Worm (Caenorhabditis elegans) whole organism, L3 larva: ENCODE measurements around the gene gsto-2.

Experiments
- R02D3.7 ChIP-seq: fragments of 150-350 bp; optimal IDR thresholded peaks from 2 replicates; lab custom pipeline; 2014; ENCODE audit warnings: missing biosample characterization, missing genetic modification characterization
- ZK546.5 ChIP-seq: sonication (generic microtip); optimal IDR thresholded peaks from 2 replicates; lab custom pipeline; 2017; ENCODE audit warnings: missing biosample characterization, missing genetic modification characterization
- aly-2 ChIP-seq: fragments of 150-350 bp; optimal IDR thresholded peaks from 2 replicates; lab custom pipeline; 2014; ENCODE audit warnings: missing biosample characterization, missing genetic modification characterization
- ama-1 ChIP-seq: fragments of 150-350 bp; optimal IDR thresholded peaks from 2 replicates; lab custom pipeline; 2018
- ceh-16 ChIP-seq: sonication (generic microtip); optimal IDR thresholded peaks from 2 replicates; lab custom pipeline; 2017; ENCODE audit warnings: missing biosample characterization, missing genetic modification characterization
- ceh-82 ChIP-seq: fragments of 150-350 bp; optimal IDR thresholded peaks from 2 replicates; lab custom pipeline; 2014; ENCODE audit warnings: missing biosample characterization, missing genetic modification characterization
- daf-12 ChIP-seq: fragments of 150-350 bp; optimal IDR thresholded peaks from 2 replicates; lab custom pipeline; 2014; ENCODE audit warnings: missing biosample characterization, missing genetic modification reagents, missing genetic modification characterization
- egl-5 ChIP-seq: fragments of 150-350 bp; optimal IDR thresholded peaks from 2 replicates; lab custom pipeline; 2017; ENCODE audit warnings: missing biosample characterization, missing genetic modification reagents, missing genetic modification characterization, inconsistent platforms
- elt-1 ChIP-seq: fragments of 150-350 bp; optimal IDR thresholded peaks from 2 replicates; lab custom pipeline; 2014; ENCODE audit warnings: missing biosample characterization, missing genetic modification characterization
- elt-2 ChIP-seq: sonication (generic microtip); optimal IDR thresholded peaks from 2 replicates; lab custom pipeline; 2016; ENCODE audit warnings: missing genetic modification reagents, mild to moderate bottlenecking, missing genetic modification characterization, missing compliant biosample characterization
- elt-3 ChIP-seq, 3 experiments: fragments of 150-350 bp in 1 of 3; sonication (generic microtip) in 2 of 3; optimal IDR thresholded peaks; 2 replicates in 2 of 3; 4 replicates in 1 of 3; lab custom pipeline; 2014 to 2017; ENCODE audit warnings: missing biosample characterization in 3 of 3, missing genetic modification characterization in 3 of 3
- eor-1 ChIP-seq, 2 experiments: fragments of 150-350 bp; optimal IDR thresholded peaks; 2 replicates each; lab custom pipeline; 2014 to 2018; ENCODE audit warnings: missing biosample characterization in 2 of 2, missing genetic modification characterization in 2 of 2
- fkh-10 ChIP-seq: sonication (generic microtip); optimal IDR thresholded peaks from 2 replicates; lab custom pipeline; 2017; ENCODE audit warnings: missing biosample characterization, missing genetic modification reagents, missing genetic modification characterization
- fos-1 ChIP-seq: fragments of 150-350 bp; optimal IDR thresholded peaks from 2 replicates; lab custom pipeline; 2014; ENCODE audit warnings: missing biosample characterization, missing genetic modification characterization
- jun-1 ChIP-seq: fragments of 150-350 bp; optimal IDR thresholded peaks from 2 replicates; lab custom pipeline; 2014; ENCODE audit warnings: missing biosample characterization, missing genetic modification reagents, missing genetic modification characterization
- lin-15B ChIP-seq: fragments of 150-350 bp; optimal IDR thresholded peaks from 2 replicates; lab custom pipeline; 2014; ENCODE audit warnings: missing biosample characterization, missing genetic modification characterization
- lsy-12 ChIP-seq: sonication (generic microtip); optimal IDR thresholded peaks from 2 replicates; lab custom pipeline; 2016; ENCODE audit warnings: mild to moderate bottlenecking, missing genetic modification characterization, missing compliant biosample characterization
- mml-1 ChIP-seq: fragments of 150-350 bp; sonication (generic microtip); optimal IDR thresholded peaks from 3 replicates; lab custom pipeline; 2014; ENCODE audit warnings: missing biosample characterization, missing genetic modification characterization
- nfya-1 ChIP-seq: sonication (generic microtip); optimal IDR thresholded peaks from 2 replicates; lab custom pipeline; 2017; ENCODE audit warnings: missing genetic modification characterization, mild to moderate bottlenecking, missing compliant biosample characterization, antibody characterized with exemption, moderate library complexity; ENCODE audit not compliant: insufficient read depth
- nhr-11 ChIP-seq: fragments of 150-350 bp; optimal IDR thresholded peaks from 2 replicates; lab custom pipeline; 2014; ENCODE audit warnings: missing biosample characterization, missing genetic modification characterization
- nhr-12 ChIP-seq: fragments of 150-350 bp; optimal IDR thresholded peaks from 2 replicates; lab custom pipeline; 2014; ENCODE audit warnings: missing biosample characterization, missing genetic modification characterization
- nhr-25 ChIP-seq: sonication (generic microtip); optimal IDR thresholded peaks from 2 replicates; lab custom pipeline; 2017; ENCODE audit warnings: missing biosample characterization, missing genetic modification characterization
- nhr-28 ChIP-seq: fragments of 150-350 bp; optimal IDR thresholded peaks from 2 replicates; lab custom pipeline; 2014; ENCODE audit warnings: missing biosample characterization, missing genetic modification characterization
- nhr-43 ChIP-seq: sonication (generic microtip); optimal IDR thresholded peaks from 2 replicates; lab custom pipeline; 2016; ENCODE audit warnings: mild to moderate bottlenecking, missing genetic modification characterization, missing compliant biosample characterization; ENCODE audit not compliant: poor library complexity, severe bottlenecking
- nhr-67 ChIP-seq: fragments of 150-350 bp; optimal IDR thresholded peaks from 2 replicates; lab custom pipeline; 2014; ENCODE audit warnings: missing biosample characterization, missing genetic modification characterization
- nhr-77 ChIP-seq: fragments of 150-350 bp; optimal IDR thresholded peaks from 2 replicates; lab custom pipeline; 2014; ENCODE audit warnings: missing biosample characterization, missing genetic modification characterization
- pha-4 ChIP-seq: fragments of 150-350 bp; optimal IDR thresholded peaks from 2 replicates; lab custom pipeline; 2014; ENCODE audit warnings: missing biosample characterization, missing genetic modification reagents, missing genetic modification characterization
- sea-2 ChIP-seq: fragments of 150-350 bp; sonication (generic microtip); optimal IDR thresholded peaks from 4 replicates; lab custom pipeline; 2014; ENCODE audit warnings: missing biosample characterization, missing genetic modification reagents, missing genetic modification characterization
- skn-1 ChIP-seq: fragments of 150-350 bp; optimal IDR thresholded peaks from 2 replicates; lab custom pipeline; 2014; ENCODE audit warnings: missing biosample characterization, missing genetic modification characterization
- snpc-4 ChIP-seq: fragments of 150-350 bp; optimal IDR thresholded peaks from 2 replicates; lab custom pipeline; 2014; ENCODE audit warnings: missing biosample characterization, missing genetic modification characterization
- tbx-2 ChIP-seq: sonication (generic microtip); optimal IDR thresholded peaks from 2 replicates; lab custom pipeline; 2016; ENCODE audit warnings: mild to moderate bottlenecking, missing genetic modification characterization, missing compliant biosample characterization
- unc-39 ChIP-seq: sonication (generic microtip); optimal IDR thresholded peaks from 4 replicates; lab custom pipeline; 2017; ENCODE audit warnings: missing biosample characterization, missing genetic modification characterization
- unc-62 ChIP-seq: fragments of 150-350 bp; sonication (generic microtip); optimal IDR thresholded peaks from 4 replicates; lab custom pipeline; 2014; ENCODE audit warnings: missing biosample characterization, missing genetic modification reagents, missing genetic modification characterization
- ztf-11 ChIP-seq: fragments of 150-350 bp; optimal IDR thresholded peaks from 2 replicates; lab custom pipeline; 2014; ENCODE audit warnings: missing biosample characterization, missing genetic modification characterization

gsto-2 gene

DNA sequence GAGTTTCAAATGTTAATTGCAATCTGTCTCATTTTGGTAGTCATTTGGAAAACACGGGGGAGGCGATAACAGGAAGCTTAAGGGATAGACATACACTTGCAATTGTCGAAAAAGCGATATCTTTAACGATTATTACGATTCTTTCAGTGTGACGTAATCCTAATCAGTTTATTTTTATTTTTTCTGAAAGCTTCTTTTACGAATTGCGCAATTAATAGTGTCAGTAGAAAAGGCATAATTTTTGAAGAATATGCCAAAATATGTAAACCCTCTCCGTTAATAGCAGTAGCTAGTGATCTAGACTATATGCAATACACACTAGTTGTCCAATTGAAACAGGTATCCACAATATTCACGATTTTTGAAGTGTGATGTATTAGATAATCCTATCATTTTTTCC lies 5.8 kb downstream of the gsto-2 start:
- no peak for TF ChIP-seq ceh-82
- TF ChIP-seq fkh-10 (GFP tag; lab: Kevin White, UChicago): no peak
- no peak for TF ChIP-seq R02D3.7 (tag; lab: Kevin White, UChicago)
- TF ChIP-seq nhr-11 (tag; lab: Kevin White, UChicago): no peak
- TF ChIP-seq skn-1 (tag; lab: Kevin White, UChicago): no peak
- no peak for TF ChIP-seq elt-3 (tag; optimal IDR thresholded peaks at IDR 0.05; lab: Kevin White, UChicago)
- TF ChIP-seq aly-2 (tag; lab: Kevin White, UChicago): no peak
- TF ChIP-seq ceh-16 (tag; lab: Kevin White, UChicago): no peak
- TF ChIP-seq jun-1 (tag; lab: Kevin White, UChicago): no peak
- no peak for TF ChIP-seq nhr-77 (tag; lab: Kevin White, UChicago)
- no peak for TF ChIP-seq unc-62 (GFP tag; lab: Kevin White, UChicago)
- no peak for TF ChIP-seq nhr-67
- TF ChIP-seq eor-1 (tag; optimal IDR thresholded peaks at IDR 0.05; lab: Kevin White, UChicago): no peak

DNA sequence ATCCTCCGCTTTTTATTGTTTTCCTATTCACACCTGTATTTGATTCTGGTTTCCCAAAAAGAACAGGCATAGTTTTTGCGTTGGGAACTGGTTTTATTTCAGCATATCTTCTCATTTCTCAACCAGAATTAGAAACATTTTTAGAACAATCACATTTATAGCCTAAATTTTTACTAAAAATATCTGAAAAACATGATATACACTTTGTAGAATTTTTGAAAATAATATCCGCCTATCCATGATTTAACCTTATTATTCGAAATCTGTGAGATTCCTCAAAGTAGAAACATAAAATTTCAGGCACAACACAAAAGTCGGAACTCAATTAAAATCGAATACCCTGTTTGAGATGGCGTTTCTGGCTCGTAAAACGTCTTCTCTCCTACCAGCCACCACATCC lies 6.3 kb downstream of the gsto-2 start, which contains the start of gene acdh-6:
acdh-6 (plus strand) TSS at position 301 of the 400 bp plus-strand sequence.
- TF ChIP-seq skn-1 (tag; lab: Kevin White, UChicago) (no peak), pha-4 (tag; lab: Kevin White, UChicago) (no peak), sea-2 (GFP tag; lab: Kevin White, UChicago) (no peak), tbx-2 (tag; lab: Kevin White, UChicago) (no peak)

DNA sequence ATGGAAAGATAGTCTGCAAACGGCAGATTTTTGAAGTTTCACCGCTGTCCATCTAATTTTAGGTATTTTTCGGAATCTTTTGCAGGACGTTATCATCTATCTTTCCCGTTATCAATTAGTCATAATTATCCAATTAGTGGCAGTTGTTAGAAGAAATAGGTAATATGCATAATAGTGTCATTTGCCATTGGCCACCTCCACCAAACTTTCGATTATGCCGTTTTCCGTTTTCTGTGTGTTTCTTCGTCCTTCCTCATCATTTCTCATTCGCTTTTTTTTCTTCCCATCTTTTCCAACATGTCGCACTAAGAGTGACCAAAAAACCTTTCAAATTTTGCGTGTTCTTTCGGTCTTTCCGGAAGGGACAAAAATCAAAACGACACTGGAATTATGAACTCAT lies 9.8 kb downstream of the gsto-2 start:
- TF ChIP-seq snpc-4 (tag; lab: Kevin White, UChicago): no peak
- no peak for TF ChIP-seq eor-1 (tag; optimal IDR thresholded peaks at IDR 0.05; lab: Kevin White, UChicago)
- no peak for TF ChIP-seq pha-4 (tag; lab: Kevin White, UChicago)
- no peak for TF ChIP-seq lin-15B
- TF ChIP-seq egl-5 (tag; lab: Kevin White, UChicago): no peak
- no peak for TF ChIP-seq nfya-1 (tag; lab: Kevin White, UChicago)
- TF ChIP-seq elt-2 (tag; lab: Kevin White, UChicago): no peak
- no peak for TF ChIP-seq skn-1 (tag; lab: Kevin White, UChicago)

DNA sequence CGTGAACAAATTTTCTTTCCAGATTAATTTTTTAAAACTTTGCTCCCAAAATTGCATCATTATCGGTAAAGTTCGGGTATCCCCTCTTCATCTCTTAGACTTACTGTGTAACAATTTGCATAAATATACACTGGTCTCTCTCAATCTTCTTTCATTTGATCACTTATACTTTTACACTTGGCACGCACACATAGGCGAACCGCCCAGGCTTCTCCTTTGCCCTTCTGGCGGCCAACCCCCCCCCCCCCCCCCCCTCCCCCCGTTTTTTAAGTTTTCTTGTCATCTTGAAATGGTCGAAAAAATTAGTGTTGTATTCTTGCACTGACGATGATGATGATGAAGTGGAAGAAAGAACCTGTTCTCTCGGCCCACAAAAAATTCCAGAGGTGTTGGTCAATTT lies 15.7 kb downstream of the gsto-2 start:
- TF ChIP-seq ZK546.5 (tag; lab: Kevin White, UChicago) (no peak), ztf-11 (tag; lab: Kevin White, UChicago) (no peak), daf-12 (tag; lab: Kevin White, UChicago) (no peak), nhr-25 (tag; lab: Kevin White, UChicago) (no peak), ama-1 (lab: Kevin White, UChicago) (no peak), ceh-82 (no peak), unc-39 (no peak), lsy-12 (tag; lab: Kevin White, UChicago) (no peak), fkh-10 (GFP tag; lab: Kevin White, UChicago) (no peak), mml-1 (no peak), elt-3 (tag; optimal IDR thresholded peaks at IDR 0.05; lab: Kevin White, UChicago) (no peak), nhr-43 (no peak), aly-2 (tag; lab: Kevin White, UChicago) (no peak), nhr-11 (tag; lab: Kevin White, UChicago) (no peak), fos-1 (tag; lab: Kevin White, UChicago) (no peak), nhr-28 (tag; lab: Kevin White, UChicago) (no peak), nhr-12 (tag; lab: Kevin White, UChicago) (no peak)

- TF ChIP-seq elt-1: no peak
- TF ChIP-seq nhr-25 (tag; lab: Kevin White, UChicago): peak; percentile 35
Observed at ce11 chrIII:8571845-8572244, 17.3 kb downstream of the gsto-2 start.
